Worm (Caenorhabditis elegans): ENCODE data around the gene nhr-193.
"Not testable (repeated sequence)": the region's sequence is repeated elsewhere in the genome, so short reads cannot be mapped to it uniquely, and the experiment has no call there.

Gene nhr-193

ce11 chrV:16338287-16339092 is 3.6 kb upstream of the nhr-193 start, which contains the start of gene slc-9B.2:
slc-9B.2 (plus strand) TSS chrV:16339042.
- TF ChIP-seq hlh-11 (tag; optimal IDR thresholded peaks at IDR 0.05) (peak; percentile 39), Y105C5A.15 (GFP tag; IDR thresholded peaks at IDR 0.05) (0 out of 2 replicates have a peak, but pooled peaks have one; percentile 60), pha-4 (GFP tag; IDR thresholded peaks at IDR 0.05) (peak; percentile 68; the same call in 1 of the 2 replicates), snpc-1.2 (GFP tag; IDR thresholded peaks at IDR 0.05) (peak; percentile 76), lin-38 (GFP tag; IDR thresholded peaks at IDR 0.05) (peak; percentile 58), F26F4.8 (GFP tag; conservative IDR thresholded peaks at IDR 0.05) (0 out of 2 replicates have a peak, but pooled peaks have one; percentile 37), zip-11 (GFP tag; IDR thresholded peaks at IDR 0.05) (0 out of 2 replicates have a peak, but pooled peaks have one; percentile 26), lim-7 (GFP tag; IDR thresholded peaks at IDR 0.05) (peak; percentile 65), hlh-30 (tag; optimal IDR thresholded peaks at IDR 0.05; ENCODE audit: insufficient read depth) (peak; percentile 8), arid-1 (GFP tag; conservative IDR thresholded peaks at IDR 0.05) (0 out of 2 replicates have a peak, but pooled peaks have one; percentile 57), nhr-102 (tag; optimal IDR thresholded peaks at IDR 0.05) (peak; percentile 44), ZK337.2 (GFP tag; IDR thresholded peaks at IDR 0.05) (0 out of 2 replicates have a peak, but pooled peaks have one; percentile 39), daf-16 (tag; optimal IDR thresholded peaks at IDR 0.05) (peak; percentile 73), dve-1 (tag; optimal IDR thresholded peaks at IDR 0.05; ENCODE audit: insufficient read depth) (peak; percentile 38), unc-130 (GFP tag; optimal IDR thresholded peaks at IDR 0.05) (peak; percentile 1), tra-1 (GFP tag; IDR thresholded peaks at IDR 0.05) (0 out of 2 replicates have a peak, but pooled peaks have one; percentile 55), dmd-6 (GFP tag; IDR thresholded peaks at IDR 0.05) (peak; percentile 66), php-3 (GFP tag; IDR thresholded peaks at IDR 0.05) (peak; percentile 86), vab-7 (GFP tag; IDR thresholded peaks at IDR 0.05) (peak; percentile 54; the same call in 1 of the 2 replicates), nhr-48 (tag; optimal IDR thresholded peaks at IDR 0.05) (peak; percentile 72), aha-1 (tag) (peak; percentile 15)
- TF ChIP-seq pha-4 (tag; optimal IDR thresholded peaks at IDR 0.05); daf-16 (GFP tag; optimal IDR thresholded peaks at IDR 0.05): not testable (repeated sequence)

- peak; percentile 27 for TF ChIP-seq dve-1 (tag; optimal IDR thresholded peaks at IDR 0.05; ENCODE audit: insufficient read depth)
- peak; percentile 92 for TF ChIP-seq aha-1 (tag)
- TF ChIP-seq mdt-29 (GFP tag; IDR thresholded peaks at IDR 0.05), result peak; percentile 51; the same call in 1 of the 2 replicates
- peak; percentile 66 for TF ChIP-seq set-16 (GFP tag; IDR thresholded peaks at IDR 0.05)
- TF ChIP-seq hlh-30 (tag; optimal IDR thresholded peaks at IDR 0.05; ENCODE audit: insufficient read depth), result peak; percentile 14
- peak; percentile 63 for TF ChIP-seq egl-43 (GFP tag; IDR thresholded peaks at IDR 0.05)
- peak; percentile 9 for TF ChIP-seq nhr-102 (tag; optimal IDR thresholded peaks at IDR 0.05)
- peak; percentile 26; the same call in 1 of the 2 replicates for TF ChIP-seq lim-7 (GFP tag; IDR thresholded peaks at IDR 0.05)
- 0 out of 2 replicates have a peak, but pooled peaks have one; percentile 12 for TF ChIP-seq T26A8.4 (GFP tag; IDR thresholded peaks at IDR 0.05)
- TF ChIP-seq hlh-11 (tag; optimal IDR thresholded peaks at IDR 0.05), result peak; percentile 10
- not testable (repeated sequence) for TF ChIP-seq daf-16 (GFP tag; optimal IDR thresholded peaks at IDR 0.05)
- TF ChIP-seq daf-16 (tag; optimal IDR thresholded peaks at IDR 0.05), result peak; percentile 24
- TF ChIP-seq dmd-6 (GFP tag; IDR thresholded peaks at IDR 0.05), result peak; percentile 43; the same call in 1 of the 2 replicates
Observed at ce11 chrV:16341497-16342257, 431 bp upstream of the nhr-193 start.

ce11 chrV:16346406-16347108 is 4.4 kb downstream of the nhr-193 start, which contains the start of the genes W08G11.5 and W08G11.1:
W08G11.5 (minus strand) TSS chrV:16346506.
W08G11.1 (plus strand) TSS chrV:16347058.
- no peak for TF ChIP-seq cey-2 (tag; optimal IDR thresholded peaks at IDR 0.05; ENCODE audit: borderline replicate concordance, insufficient read depth)
- TF ChIP-seq aha-1 (tag), result peak; percentile 33

All from whole organism, L4 larva.